Fruit fly (Drosophila melanogaster) whole organism, prepupa: ENCODE results near the gene mRpL33.

Experiments used
- CG3032 ChIP-seq: fragments of 200-800 bp; optimal IDR thresholded peaks from 2 replicates; lab custom pipeline; 2019; ENCODE audit warnings: missing biosample characterization, mild to moderate bottlenecking, missing genetic modification characterization, moderate library complexity
- CG8319 ChIP-seq: fragments of 200-800 bp; sonication (Bioruptor generic); optimal IDR thresholded peaks from 3 replicates; lab custom pipeline; 2016; ENCODE audit warnings: missing biosample characterization, missing genetic modification characterization

- TF ChIP-seq CG8319 (GFP tag; lab: Kevin White, UChicago) (no peak), CG3032 (tag; lab: Kevin White, UChicago) (no peak)
Observed at dm6 chrX:4293418-4293817, 28.6 kb downstream of the mRpL33 start.
